Worm (Caenorhabditis elegans) whole organism, mixed stage, embryonic: ENCODE data around the gene acy-2.

ENCODE experiments used
- M03D4.4 ChIP-seq: sonication (generic microtip); optimal IDR thresholded peaks from 2 replicates; lab custom pipeline; 2017; ENCODE audit warnings: mild to moderate bottlenecking, missing genetic modification characterization, missing compliant biosample characterization
- bed-3 ChIP-seq: fragments of 200-800 bp; sonication (Bioruptor generic); optimal IDR thresholded peaks from 3 replicates; lab custom pipeline; 2018; ENCODE audit warnings: mild to moderate bottlenecking, missing genetic modification characterization, moderate library complexity, missing compliant biosample characterization
- ceh-39 ChIP-seq: fragments of 150-350 bp; optimal IDR thresholded peaks from 2 replicates; lab custom pipeline; 2014; ENCODE audit warnings: missing biosample characterization, missing genetic modification characterization
- ceh-43 ChIP-seq: fragments of 200-800 bp; sonication (Bioruptor generic); optimal IDR thresholded peaks from 2 replicates; lab custom pipeline; 2018; ENCODE audit warnings: mild to moderate bottlenecking, missing genetic modification characterization, moderate library complexity, missing compliant biosample characterization
- ceh-83 ChIP-seq: fragments of 200-800 bp; sonication (Bioruptor generic); optimal IDR thresholded peaks from 2 replicates; lab custom pipeline; 2018; ENCODE audit warnings: mild to moderate bottlenecking, missing genetic modification characterization, missing compliant biosample characterization
- ces-1 ChIP-seq: fragments of 150-350 bp; optimal IDR thresholded peaks from 2 replicates; lab custom pipeline; 2014; ENCODE audit warnings: missing biosample characterization, missing genetic modification reagents, missing genetic modification characterization
- cnd-1 ChIP-seq: fragments of 200-800 bp; sonication (Bioruptor generic); optimal IDR thresholded peaks from 2 replicates; lab custom pipeline; 2018; ENCODE audit warnings: mild to moderate bottlenecking, missing genetic modification characterization, missing compliant biosample characterization
- drap-1 ChIP-seq: fragments of 200-800 bp; sonication (Bioruptor generic); optimal IDR thresholded peaks from 3 replicates; lab custom pipeline; 2018; ENCODE audit warnings: mild to moderate bottlenecking, missing genetic modification characterization, missing compliant biosample characterization
- flh-1 ChIP-seq: fragments of 200-800 bp; sonication (Bioruptor generic); optimal IDR thresholded peaks from 2 replicates; lab custom pipeline; 2018; ENCODE audit warnings: mild to moderate bottlenecking, missing genetic modification characterization, moderate library complexity, missing compliant biosample characterization
- ham-2 ChIP-seq: fragments of 200-800 bp; sonication (Bioruptor generic); optimal IDR thresholded peaks from 2 replicates; lab custom pipeline; 2018; ENCODE audit warnings: mild to moderate bottlenecking, missing genetic modification characterization, missing compliant biosample characterization
- hlh-1 ChIP-seq: fragments of 150-350 bp; optimal IDR thresholded peaks from 2 replicates; lab custom pipeline; 2014; ENCODE audit warnings: missing biosample characterization, missing genetic modification reagents, missing genetic modification characterization
- lin-13 ChIP-seq: fragments of 150-350 bp; optimal IDR thresholded peaks from 2 replicates; lab custom pipeline; 2014; ENCODE audit warnings: missing biosample characterization, missing genetic modification characterization
- lsy-2 ChIP-seq: fragments of 150-350 bp; optimal IDR thresholded peaks from 2 replicates; lab custom pipeline; 2014; ENCODE audit warnings: missing biosample characterization, missing genetic modification characterization
- mab-5 ChIP-seq: fragments of 150-350 bp; optimal IDR thresholded peaks from 2 replicates; lab custom pipeline; 2014; ENCODE audit warnings: missing biosample characterization, missing genetic modification characterization
- mep-1 ChIP-seq: fragments of 150-350 bp; optimal IDR thresholded peaks from 2 replicates; lab custom pipeline; 2017; ENCODE audit warnings: missing biosample characterization, missing genetic modification reagents, missing genetic modification characterization, inconsistent platforms
- mls-2 ChIP-seq: sonication (generic microtip); optimal IDR thresholded peaks from 2 replicates; lab custom pipeline; 2016; ENCODE audit warnings: mild to moderate bottlenecking, missing genetic modification characterization, moderate library complexity, missing compliant biosample characterization
- nhr-12 ChIP-seq: fragments of 150-350 bp; optimal IDR thresholded peaks from 2 replicates; lab custom pipeline; 2014; ENCODE audit warnings: missing biosample characterization, missing genetic modification characterization
- nhr-2 ChIP-seq: fragments of 150-350 bp; optimal IDR thresholded peaks from 2 replicates; lab custom pipeline; 2014; ENCODE audit warnings: missing biosample characterization, missing genetic modification characterization
- nhr-28 ChIP-seq: fragments of 150-350 bp; optimal IDR thresholded peaks from 2 replicates; lab custom pipeline; 2014; ENCODE audit warnings: missing biosample characterization, missing genetic modification characterization
- pha-4 ChIP-seq: fragments of 150-350 bp; optimal IDR thresholded peaks from 2 replicates; lab custom pipeline; 2018; ENCODE audit warnings: missing biosample characterization, missing genetic modification reagents, missing genetic modification characterization
- sem-2 ChIP-seq: fragments of 200-800 bp; sonication (Bioruptor generic); optimal IDR thresholded peaks from 2 replicates; lab custom pipeline; 2018; ENCODE audit warnings: mild to moderate bottlenecking, missing genetic modification characterization, missing compliant biosample characterization
- snpc-4 ChIP-seq: fragments of 150-350 bp; optimal IDR thresholded peaks from 2 replicates; lab custom pipeline; 2014; ENCODE audit warnings: missing biosample characterization, missing genetic modification characterization
- sptf-1 ChIP-seq: sonication (generic microtip); optimal IDR thresholded peaks from 2 replicates; lab custom pipeline; 2017; ENCODE audit warnings: mild to moderate bottlenecking, missing genetic modification characterization, moderate library complexity, missing compliant biosample characterization
- unc-120 ChIP-seq: sonication (generic microtip); optimal IDR thresholded peaks from 2 replicates; lab custom pipeline; 2017; ENCODE audit warnings: missing genetic modification characterization, missing compliant biosample characterization; ENCODE audit not compliant: poor library complexity, severe bottlenecking
- unc-39 ChIP-seq: fragments of 150-350 bp; optimal IDR thresholded peaks from 2 replicates; lab custom pipeline; 2014; ENCODE audit warnings: missing biosample characterization, missing genetic modification characterization
- unc-62 ChIP-seq: fragments of 150-350 bp; optimal IDR thresholded peaks from 2 replicates; lab custom pipeline; 2014; ENCODE audit warnings: missing biosample characterization, missing genetic modification reagents, missing genetic modification characterization

Gene acy-2

DNA sequence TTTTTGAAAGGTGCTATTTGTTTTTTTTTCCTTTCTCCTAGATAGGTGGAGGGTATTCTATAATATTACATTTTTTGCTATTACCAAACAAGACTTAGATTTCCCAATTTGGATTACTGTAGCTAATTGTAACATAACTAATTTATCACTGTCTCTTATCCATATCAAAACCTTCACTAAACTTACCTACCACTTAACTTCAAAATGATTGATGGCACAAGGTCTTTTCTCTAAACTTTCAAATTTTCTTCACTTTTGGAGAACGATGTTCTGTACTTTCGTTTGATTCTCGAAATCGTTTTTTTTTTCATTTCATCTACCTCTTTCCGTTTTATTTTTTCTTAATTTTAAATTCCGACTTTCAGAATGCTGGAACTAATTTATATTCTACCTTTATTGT lies 7.6 kb downstream of the acy-2 start, which contains the start of gene dhs-16:
TSS of gene dhs-16 (plus strand) at position 366 of the 400 bp plus-strand sequence.
- TF ChIP-seq flh-1 (no peak), ceh-39 (tag; lab: Kevin White, UChicago) (no peak), cnd-1 (tag; lab: Kevin White, UChicago) (no peak), mep-1 (tag; lab: Kevin White, UChicago) (no peak), unc-120 (tag; lab: Kevin White, UChicago) (no peak), sem-2 (GFP tag; lab: Kevin White, UChicago) (no peak), hlh-1 (tag; lab: Kevin White, UChicago) (no peak), lin-13 (tag; lab: Kevin White, UChicago) (no peak), drap-1 (GFP tag; lab: Kevin White, UChicago) (no peak), snpc-4 (tag; lab: Kevin White, UChicago) (no peak)

DNA sequence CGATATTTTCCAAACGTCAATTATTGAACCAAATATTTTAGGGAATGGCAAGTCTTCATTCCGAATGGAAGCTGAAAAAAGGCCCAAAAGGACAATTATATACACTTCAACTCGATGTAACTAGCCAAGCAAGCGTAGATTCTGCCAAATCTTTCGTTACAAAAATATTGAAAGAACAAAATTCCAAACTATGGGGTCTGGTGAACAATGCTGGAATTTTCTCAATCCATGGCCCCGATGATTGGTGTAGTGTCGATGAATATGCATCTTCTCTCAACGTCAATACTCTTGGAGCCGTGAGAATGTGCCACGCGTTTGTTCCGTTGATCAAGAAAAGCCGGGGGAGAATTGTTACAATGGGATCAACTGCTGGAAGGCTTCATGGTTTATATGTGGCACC lies 8.4 kb downstream of the acy-2 start:
- TF ChIP-seq drap-1 (GFP tag; lab: Kevin White, UChicago) (no peak), unc-39 (tag; lab: Kevin White, UChicago) (no peak), lin-13 (tag; lab: Kevin White, UChicago) (no peak), unc-120 (tag; lab: Kevin White, UChicago) (no peak), bed-3 (GFP tag; lab: Kevin White, UChicago) (no peak), nhr-2 (tag; lab: Kevin White, UChicago) (no peak), nhr-28 (no peak), ceh-83 (no peak), snpc-4 (tag; lab: Kevin White, UChicago) (no peak), ham-2 (GFP tag; lab: Kevin White, UChicago) (no peak), ceh-43 (GFP tag; lab: Kevin White, UChicago) (no peak), unc-62 (GFP tag; lab: Kevin White, UChicago) (no peak), flh-1 (no peak), nhr-12 (tag; lab: Kevin White, UChicago) (no peak), sptf-1 (no peak)

DNA sequence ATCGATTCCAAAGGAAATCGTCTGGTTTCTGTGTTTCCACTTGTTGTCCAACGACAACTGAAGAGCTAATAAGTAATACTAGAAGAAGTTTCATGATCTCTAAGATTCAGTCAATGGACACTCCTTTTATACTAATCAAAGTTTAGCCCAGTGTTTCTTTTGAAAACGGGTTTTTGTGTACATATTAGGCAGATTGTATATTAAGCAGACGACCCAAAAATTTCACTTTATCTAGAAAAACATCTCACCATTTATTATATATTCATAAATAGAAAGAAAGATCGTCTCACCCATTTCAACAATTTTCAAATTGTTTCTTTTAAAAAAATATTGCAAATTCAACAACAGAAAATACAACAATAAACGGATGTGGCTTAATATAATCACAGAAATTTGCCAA lies 10.9 kb downstream of the acy-2 start, which contains the start of gene C10F3.7:
TSS of gene C10F3.7 (minus strand) at position 101 of the 400 bp plus-strand sequence.
- no peak for TF ChIP-seq unc-120 (tag; lab: Kevin White, UChicago)
- TF ChIP-seq mls-2 (tag; lab: Kevin White, UChicago): no peak
- TF ChIP-seq nhr-28: no peak
- no peak for TF ChIP-seq pha-4
- TF ChIP-seq ces-1: no peak
- no peak for TF ChIP-seq drap-1 (GFP tag; lab: Kevin White, UChicago)
- TF ChIP-seq ceh-39 (tag; lab: Kevin White, UChicago): no peak
- TF ChIP-seq sptf-1: no peak

DNA sequence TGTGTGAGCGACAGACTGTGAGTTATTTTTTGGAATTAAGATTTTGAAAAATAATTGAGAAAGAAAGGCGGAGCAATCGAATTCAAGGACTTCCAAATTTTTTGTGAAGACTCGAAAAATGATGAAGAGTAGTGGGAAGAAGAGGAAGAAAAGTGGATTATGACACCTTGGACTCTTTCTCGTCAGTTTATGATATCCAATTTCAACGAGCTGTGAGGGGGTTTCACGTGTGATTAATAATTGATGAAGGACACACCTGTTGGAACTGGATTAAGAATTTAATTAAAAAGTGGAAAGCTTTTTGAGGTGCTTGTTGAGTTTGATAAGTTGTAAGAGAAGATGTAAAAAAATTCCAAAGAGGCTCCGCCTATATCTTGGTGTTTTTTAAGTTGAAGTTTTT lies 14.6 kb downstream of the acy-2 start, which contains the start of gene fut-8:
TSS of gene fut-8 (minus strand) at position 101 of the 400 bp plus-strand sequence.
- TF ChIP-seq lin-13 (tag; lab: Kevin White, UChicago): no peak
- peak; percentile 30 for TF ChIP-seq ces-1

DNA sequence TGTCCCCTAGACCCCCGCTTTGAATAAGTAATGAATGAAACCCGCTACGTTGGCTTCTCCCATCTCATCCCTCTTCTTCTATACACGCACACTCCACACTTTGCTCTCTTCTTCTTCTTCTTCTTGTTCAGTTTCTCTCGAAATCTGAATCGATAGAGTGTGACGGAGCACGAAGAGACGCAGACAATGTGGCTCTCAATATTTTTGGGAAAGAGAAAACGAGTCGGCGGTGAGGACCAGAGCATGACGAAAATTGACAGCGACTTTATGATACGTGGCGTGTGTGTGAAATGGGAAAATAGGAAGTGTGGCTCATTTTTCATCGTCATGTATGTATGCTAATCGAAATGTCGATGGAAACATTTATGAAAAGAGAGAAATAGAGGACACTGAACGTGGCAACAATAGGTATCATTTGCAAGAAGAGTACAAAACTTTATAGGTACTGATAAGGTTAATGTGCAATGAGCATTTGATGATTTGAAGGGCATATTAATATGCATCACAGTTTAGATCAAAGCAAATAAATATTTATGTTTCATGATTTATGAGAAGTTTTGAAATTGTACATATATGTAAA lies 15.8 kb downstream of the acy-2 start:
- TF ChIP-seq ces-1 (peak; percentile 80), M03D4.4 (tag; lab: Kevin White, UChicago) (no peak), mep-1 (tag; lab: Kevin White, UChicago) (peak; percentile 36), lsy-2 (tag; lab: Kevin White, UChicago) (peak; percentile 15), unc-62 (GFP tag; lab: Kevin White, UChicago) (peak; percentile 93), drap-1 (GFP tag; lab: Kevin White, UChicago) (no peak), snpc-4 (tag; lab: Kevin White, UChicago) (no peak), unc-120 (tag; lab: Kevin White, UChicago) (peak; percentile 89), hlh-1 (tag; lab: Kevin White, UChicago) (peak; percentile 73), sem-2 (GFP tag; lab: Kevin White, UChicago) (no peak)

DNA sequence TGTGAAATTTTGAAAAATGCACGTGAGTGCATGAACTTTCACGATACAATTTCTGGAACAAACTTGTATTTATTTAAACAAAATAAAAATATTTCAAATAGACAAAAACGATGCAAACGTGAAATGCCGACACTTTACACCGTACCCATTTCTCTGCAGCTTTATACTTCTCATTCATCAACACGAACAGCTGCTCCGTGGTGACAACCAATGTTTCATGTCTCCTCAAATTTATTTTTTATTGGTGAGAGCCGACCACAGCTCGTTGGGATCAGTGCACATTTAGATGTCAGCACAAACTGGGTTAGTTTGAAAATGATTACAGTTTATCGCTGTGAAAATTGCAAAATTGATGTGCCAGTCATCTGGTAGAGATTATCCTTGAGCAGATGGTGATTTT lies 19.8 kb downstream of the acy-2 start:
- TF ChIP-seq hlh-1 (tag; lab: Kevin White, UChicago) (peak; percentile 97), mab-5 (tag; lab: Kevin White, UChicago) (peak; percentile 52), unc-120 (tag; lab: Kevin White, UChicago) (peak; percentile 4), unc-39 (tag; lab: Kevin White, UChicago) (no peak), M03D4.4 (tag; lab: Kevin White, UChicago) (no peak), ceh-83 (no peak), unc-62 (GFP tag; lab: Kevin White, UChicago) (peak; percentile 95), cnd-1 (tag; lab: Kevin White, UChicago) (peak; percentile 44)
- TF ChIP-seq, all 35 proteins: peak for 5
